Worm (Caenorhabditis elegans): ENCODE data around the gene nhr-63.
A peak's percentile ranks its signal among the peaks of the same experiment; 100 is the strongest.

nhr-63 gene

ce11 chrV:15996655-15997186, 5.7 kb upstream of the nhr-63 start, which contains the start of the genes C06C6.9 and C06C6.8:
Gene C06C6.9 (minus strand): TSS chrV:15996755.
Gene C06C6.8 (plus strand): TSS chrV:15997136.
- TF ChIP-seq Y53G8AR.9 (GFP tag; conservative IDR thresholded peaks at IDR 0.05) (no peak), F10E7.11 (tag; optimal IDR thresholded peaks at IDR 0.05) (no peak), snpc-1.3 (tag; optimal IDR thresholded peaks at IDR 0.05; ENCODE audit: insufficient read depth) (no peak), mes-4 (tag; optimal IDR thresholded peaks at IDR 0.05) (no peak), nfya-1 (tag; optimal IDR thresholded peaks at IDR 0.05; ENCODE audit: borderline replicate concordance, insufficient read depth) (no peak), Y67H2A.10 (GFP tag; conservative IDR thresholded peaks at IDR 0.05) (no peak), zfh-2 (GFP tag; conservative IDR thresholded peaks at IDR 0.05) (no peak)

ce11 chrV:16000433-16000832, 2.0 kb upstream of the nhr-63 start, which contains the start of gene nhr-50:
Gene nhr-50 (minus strand): TSS chrV:16000631.
- peak; percentile 34; the same call in 1 of the 2 replicates for TF ChIP-seq nfyb-1 (GFP tag; IDR thresholded peaks at IDR 0.05)
- no peak for TF ChIP-seq F55B11.4 (tag; optimal IDR thresholded peaks at IDR 0.05; ENCODE audit: borderline replicate concordance, insufficient read depth)
- TF ChIP-seq nhr-80 (tag; optimal IDR thresholded peaks at IDR 0.05): peak; percentile 78
- TF ChIP-seq F52B5.7 (tag; optimal IDR thresholded peaks at IDR 0.05): no peak
- TF ChIP-seq hmg-1.2 (GFP tag; IDR thresholded peaks at IDR 0.05): peak; percentile 58; the same call in 1 of the 2 replicates
- TF ChIP-seq dox-1 (GFP tag; IDR thresholded peaks at IDR 0.05): peak; percentile 50; the same call in 1 of the 2 replicates
- TF ChIP-seq sea-2 (GFP tag; IDR thresholded peaks at IDR 0.05): no peak
- TF ChIP-seq attf-5 (GFP tag; optimal IDR thresholded peaks at IDR 0.05): peak; percentile 20
- TF ChIP-seq atf-7 (tag; optimal IDR thresholded peaks at IDR 0.05): peak; percentile 77

ce11 chrV:16007505-16007904, 5.1 kb downstream of the nhr-63 start, which contains the start of gene str-231:
Gene str-231 (minus strand): TSS chrV:16007605.
- no peak for TF ChIP-seq sptf-2 (GFP tag; optimal IDR thresholded peaks at IDR 0.05)
- no peak for TF ChIP-seq him-1 (tag; optimal IDR thresholded peaks at IDR 0.05)
- TF ChIP-seq ets-4 (GFP tag; optimal IDR thresholded peaks at IDR 0.05): no peak
- TF ChIP-seq Y53G8AR.9 (GFP tag; conservative IDR thresholded peaks at IDR 0.05): no peak
- TF ChIP-seq Y79H2A.3 (GFP tag; conservative IDR thresholded peaks at IDR 0.05): no peak
- no peak for TF ChIP-seq rpc-1 (optimal IDR thresholded peaks at IDR 0.05)
- no peak for TF ChIP-seq rpc-1 (tag; optimal IDR thresholded peaks at IDR 0.05)
- no peak for TF ChIP-seq Y56A3A.18 (GFP tag; IDR thresholded peaks at IDR 0.05)
- TF ChIP-seq unc-130 (GFP tag; optimal IDR thresholded peaks at IDR 0.05): no peak
- no peak for TF ChIP-seq zim-3 (tag; optimal IDR thresholded peaks at IDR 0.05)
- TF ChIP-seq attf-3 (GFP tag; conservative IDR thresholded peaks at IDR 0.05): no peak

- TF ChIP-seq cebp-2 (GFP tag; IDR thresholded peaks at IDR 0.05): no peak
- TF ChIP-seq Y53G8AR.9 (GFP tag; conservative IDR thresholded peaks at IDR 0.05): no peak
- no peak for TF ChIP-seq cebp-1 (GFP tag; IDR thresholded peaks at IDR 0.05)
- TF ChIP-seq cebp-1 (tag; optimal IDR thresholded peaks at IDR 0.05): no peak
- TF ChIP-seq egl-44 (GFP tag; IDR thresholded peaks at IDR 0.05): no peak
- no peak for TF ChIP-seq ets-4 (GFP tag; optimal IDR thresholded peaks at IDR 0.05)
- no peak for TF ChIP-seq him-1 (tag; optimal IDR thresholded peaks at IDR 0.05)
- TF ChIP-seq lsy-27 (tag; optimal IDR thresholded peaks at IDR 0.05; ENCODE audit: borderline replicate concordance, insufficient read depth): no peak
- no peak for TF ChIP-seq T26A5.8 (tag; optimal IDR thresholded peaks at IDR 0.05)
- no peak for TF ChIP-seq snpc-1.3 (tag; optimal IDR thresholded peaks at IDR 0.05; ENCODE audit: insufficient read depth)
Observed at ce11 chrV:16009564-16009963, 7.2 kb downstream of the nhr-63 start, which contains the start of gene str-233. Gene str-233 (minus strand): TSS chrV:16009664.
